Fruit fly (Drosophila melanogaster) whole organism, embryonic: ENCODE data around the gene CG42822.

Source experiments
- CG12155 ChIP-seq: fragments of 200-800 bp; sonication (Bioruptor generic); optimal IDR thresholded peaks from 3 replicates; lab custom pipeline; 2016; ENCODE audit warnings: missing biosample characterization, missing genetic modification characterization
- CG12219 ChIP-seq: fragments of 200-800 bp; sonication (Bioruptor generic); optimal IDR thresholded peaks from 3 replicates; lab custom pipeline; 2018; ENCODE audit warnings: missing biosample characterization, mild to moderate bottlenecking, missing genetic modification characterization
- Dfd ChIP-seq, 2 experiments: fragments of >200 bp; optimal IDR thresholded peaks; 2 replicates each; lab custom pipeline; 2017; ENCODE audit warnings: missing biosample characterization in 2 of 2, missing genetic modification characterization in 2 of 2
- Side ChIP-seq: fragments of 200-800 bp; sonication (Bioruptor generic); optimal IDR thresholded peaks from 2 replicates; lab custom pipeline; 2016; ENCODE audit warnings: missing biosample characterization, missing genetic modification characterization
- insv ChIP-seq, 2 experiments: fragments of 200-800 bp; sonication (Bioruptor generic); optimal IDR thresholded peaks; 3 replicates each; lab custom pipeline; 2016 to 2018; ENCODE audit warnings: missing biosample characterization in 2 of 2, missing genetic modification characterization in 2 of 2
- sc ChIP-seq, 3 experiments: fragments of >200 bp in 2 of 3; fragments of 200-800 bp in 1 of 3; sonication (Bioruptor generic) in 1 of 3; optimal IDR thresholded peaks; 2 replicates in 2 of 3; 3 replicates in 1 of 3; lab custom pipeline; 2017; ENCODE audit warnings: mild to moderate bottlenecking in 1 of 3, missing biosample characterization in 1 of 3, missing genetic modification characterization in 1 of 3, missing genetic modification reagents in 1 of 3
- tgo ChIP-seq: fragments of 200-800 bp; sonication (Bioruptor generic); IDR thresholded peaks from 3 replicates; pipeline ENCODE4 v1.3.6; 2022; ENCODE audit warnings: missing biosample characterization, missing genetic modification characterization
- tin ChIP-seq: fragments of 200-800 bp; sonication (Bioruptor generic); optimal IDR thresholded peaks from 3 replicates; lab custom pipeline; 2016; ENCODE audit warnings: missing biosample characterization, missing genetic modification characterization

DNA sequence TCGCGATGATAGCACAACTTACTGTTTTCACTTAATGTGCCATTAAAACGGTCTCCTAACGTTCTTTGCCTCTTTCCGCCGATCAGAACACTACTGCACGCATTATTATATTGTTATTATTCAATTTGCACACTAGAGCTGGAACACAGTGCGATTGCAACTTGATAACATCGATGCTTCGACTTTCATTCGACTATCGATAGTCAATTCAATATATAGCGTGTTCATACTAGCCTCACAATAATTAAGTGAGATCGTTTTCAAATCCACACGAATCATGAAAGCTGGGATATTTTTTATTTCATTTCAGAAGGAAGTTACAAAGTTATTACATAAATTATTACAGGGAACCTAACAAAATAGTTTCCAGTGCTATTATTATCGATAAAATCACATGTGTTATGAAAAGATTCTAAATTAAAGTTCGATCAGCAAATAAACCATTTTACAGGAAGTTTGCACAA, 12.4 kb upstream of the CG42822 start:
- peak; percentile 53 for TF ChIP-seq CG12155 (GFP tag; lab: Kevin White, UChicago)
- no peak for TF ChIP-seq Dfd (GFP tag; optimal IDR thresholded peaks at IDR 0.05; lab: Kevin White, UChicago)
- TF ChIP-seq tin (GFP tag; lab: Kevin White, UChicago) = no peak
- no peak for TF ChIP-seq insv (GFP tag; optimal IDR thresholded peaks at IDR 0.05; lab: Kevin White, UChicago)
- TF ChIP-seq tgo = peak; percentile 40; the same call in 1 of the 3 replicates
- no peak for TF ChIP-seq Side (GFP tag; lab: Kevin White, UChicago)
- TF ChIP-seq sc (optimal IDR thresholded peaks at IDR 0.05; lab: Kevin White, UChicago) = no peak
- TF ChIP-seq sc (GFP tag; optimal IDR thresholded peaks at IDR 0.05; lab: Kevin White, UChicago) = no peak
- TF ChIP-seq CG12219 (GFP tag; lab: Kevin White, UChicago) = no peak
